Fruit fly (Drosophila melanogaster) whole organism, adult: ENCODE data around the gene jb.

Experiments used
- CG1620 ChIP-seq: fragments of 200-800 bp; sonication (Bioruptor generic); optimal IDR thresholded peaks from 2 replicates; lab custom pipeline; 2016; ENCODE audit warnings: missing biosample characterization, missing genetic modification characterization
- CG5204 ChIP-seq: fragments of 200-800 bp; sonication (Bioruptor generic); optimal IDR thresholded peaks from 2 replicates; lab custom pipeline; 2016; ENCODE audit warnings: missing biosample characterization, missing genetic modification characterization
- CG7045 ChIP-seq: fragments of 200-800 bp; sonication (Bioruptor generic); optimal IDR thresholded peaks from 2 replicates; lab custom pipeline; 2017; ENCODE audit warnings: missing biosample characterization, mild to moderate bottlenecking, missing genetic modification characterization
- CG7101 ChIP-seq: fragments of 200-800 bp; sonication (Bioruptor generic); optimal IDR thresholded peaks from 2 replicates; lab custom pipeline; 2018; ENCODE audit warnings: missing biosample characterization, mild to moderate bottlenecking, missing genetic modification characterization, moderate library complexity
- Hr96 ChIP-seq: fragments of 200-800 bp; sonication (Bioruptor generic); optimal IDR thresholded peaks from 2 replicates; lab custom pipeline; 2016; ENCODE audit warnings: missing biosample characterization, missing genetic modification characterization
- Mnt ChIP-seq: fragments of 200-800 bp; sonication (Bioruptor generic); optimal IDR thresholded peaks from 2 replicates; lab custom pipeline; 2016; ENCODE audit warnings: missing biosample characterization, mild to moderate bottlenecking, missing genetic modification characterization
- bab1 ChIP-seq: fragments of 200-800 bp; sonication (Bioruptor generic); optimal IDR thresholded peaks from 3 replicates; lab custom pipeline; 2019; ENCODE audit warnings: missing biosample characterization, mild to moderate bottlenecking, missing genetic modification characterization, moderate library complexity
- cic ChIP-seq: fragments of 200-800 bp; sonication (Bioruptor generic); optimal IDR thresholded peaks from 2 replicates; lab custom pipeline; 2017; ENCODE audit warnings: missing biosample characterization, mild to moderate bottlenecking, missing genetic modification characterization, moderate library complexity
- pad ChIP-seq: fragments of 200-800 bp; sonication (Bioruptor generic); optimal IDR thresholded peaks from 3 replicates; lab custom pipeline; 2017; ENCODE audit warnings: missing biosample characterization, missing genetic modification characterization, mild to moderate bottlenecking, moderate library complexity, missing genetic modification reagents
- tj ChIP-seq: fragments of 200-800 bp; sonication (Bioruptor generic); optimal IDR thresholded peaks from 3 replicates; lab custom pipeline; 2017; ENCODE audit warnings: missing biosample characterization, mild to moderate bottlenecking, missing genetic modification characterization, moderate library complexity

DNA sequence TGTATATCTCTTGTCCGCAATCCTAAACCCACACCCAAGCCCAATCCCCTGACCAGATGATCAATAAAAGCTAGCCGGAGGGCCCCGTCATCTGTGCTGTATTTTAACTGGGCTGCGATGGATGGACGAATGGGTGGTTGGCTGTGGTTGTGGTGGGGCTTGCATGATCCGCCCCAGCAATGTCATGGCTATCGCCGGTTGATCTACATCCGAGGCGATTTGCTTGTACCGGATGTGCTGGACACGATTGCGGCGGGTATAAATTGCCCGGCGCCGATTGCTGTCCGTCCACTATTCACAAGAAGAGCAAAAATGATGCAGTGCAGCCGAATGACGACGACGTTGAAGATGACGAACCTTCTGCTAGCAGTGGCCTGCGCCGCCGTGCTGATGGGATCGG, 25.8 kb upstream of the jb start, which contains the start of gene Obp19b:
- TF ChIP-seq Hr96 (GFP tag; lab: Kevin White, UChicago) (no peak), cic (GFP tag; lab: Kevin White, UChicago) (no peak), tj (GFP tag; lab: Kevin White, UChicago) (no peak), CG7101 (tag; lab: Kevin White, UChicago) (no peak), CG1620 (GFP tag; lab: Kevin White, UChicago) (no peak), pad (GFP tag; lab: Kevin White, UChicago) (no peak), bab1 (GFP tag; lab: Kevin White, UChicago) (no peak), Mnt (GFP tag; lab: Kevin White, UChicago) (no peak), CG7045 (no peak), CG5204 (no peak)
